Worm (Caenorhabditis elegans) whole organism, early embryonic: ENCODE results near the gene cpr-4.

Experiments
- aly-1 ChIP-seq: sonication (generic microtip); optimal IDR thresholded peaks from 2 replicates; lab custom pipeline; 2016; ENCODE audit warnings: missing genetic modification characterization, missing compliant biosample characterization
- ama-1 ChIP-seq: fragments of 150-350 bp; optimal IDR thresholded peaks from 2 replicates; lab custom pipeline; 2014
- ceh-13 ChIP-seq: fragments of 200-800 bp; sonication (Bioruptor generic); optimal IDR thresholded peaks from 2 replicates; lab custom pipeline; 2018; ENCODE audit warnings: mild to moderate bottlenecking, missing genetic modification characterization, missing compliant biosample characterization
- ceh-36 ChIP-seq: sonication (generic microtip); optimal IDR thresholded peaks from 2 replicates; lab custom pipeline; 2016; ENCODE audit warnings: missing genetic modification characterization, inconsistent platforms, missing compliant biosample characterization
- flt-1 ChIP-seq: fragments of 200-800 bp; sonication (Bioruptor generic); IDR thresholded peaks from 2 replicates; pipeline ENCODE4 v1.3.6; 2022; ENCODE audit warnings: missing genetic modification characterization, missing compliant biosample characterization
- hmg-4 ChIP-seq: fragments of 200-800 bp; sonication (Bioruptor generic); optimal IDR thresholded peaks from 2 replicates; lab custom pipeline; 2018; ENCODE audit warnings: mild to moderate bottlenecking, missing genetic modification characterization, missing compliant biosample characterization
- hnd-1 ChIP-seq: sonication (generic microtip); optimal IDR thresholded peaks from 2 replicates; lab custom pipeline; 2016; ENCODE audit warnings: missing genetic modification characterization, missing compliant biosample characterization
- pes-1 ChIP-seq: fragments of 200-800 bp; sonication (Bioruptor generic); IDR thresholded peaks from 2 replicates; pipeline ENCODE4 v1.3.6; 2022; ENCODE audit warnings: missing genetic modification reagents, missing genetic modification characterization, missing compliant biosample characterization
- scrt-1 ChIP-seq: fragments of 200-800 bp; sonication (Bioruptor generic); IDR thresholded peaks from 2 replicates; pipeline ENCODE4 v1.3.6; 2022; ENCODE audit warnings: missing genetic modification characterization, missing compliant biosample characterization
- sea-1 ChIP-seq: fragments of 200-800 bp; sonication (Bioruptor generic); conservative IDR thresholded peaks from 2 replicates; pipeline ENCODE4 v1.3.6; 2022; ENCODE audit warnings: missing genetic modification characterization, missing compliant biosample characterization
- tbx-11 ChIP-seq: fragments of 200-800 bp; sonication (Bioruptor generic); IDR thresholded peaks from 2 replicates; pipeline ENCODE4 v1.3.6; 2022; ENCODE audit warnings: missing genetic modification characterization, missing compliant biosample characterization
- tbx-37 ChIP-seq: fragments of 200-800 bp; sonication (Bioruptor generic); conservative IDR thresholded peaks from 2 replicates; pipeline ENCODE4 v1.3.6; 2022; ENCODE audit warnings: missing genetic modification reagents, missing genetic modification characterization, missing compliant biosample characterization
- tra-4 ChIP-seq: sonication (generic microtip); optimal IDR thresholded peaks from 2 replicates; lab custom pipeline; 2017; ENCODE audit warnings: missing genetic modification characterization, missing compliant biosample characterization

DNA sequence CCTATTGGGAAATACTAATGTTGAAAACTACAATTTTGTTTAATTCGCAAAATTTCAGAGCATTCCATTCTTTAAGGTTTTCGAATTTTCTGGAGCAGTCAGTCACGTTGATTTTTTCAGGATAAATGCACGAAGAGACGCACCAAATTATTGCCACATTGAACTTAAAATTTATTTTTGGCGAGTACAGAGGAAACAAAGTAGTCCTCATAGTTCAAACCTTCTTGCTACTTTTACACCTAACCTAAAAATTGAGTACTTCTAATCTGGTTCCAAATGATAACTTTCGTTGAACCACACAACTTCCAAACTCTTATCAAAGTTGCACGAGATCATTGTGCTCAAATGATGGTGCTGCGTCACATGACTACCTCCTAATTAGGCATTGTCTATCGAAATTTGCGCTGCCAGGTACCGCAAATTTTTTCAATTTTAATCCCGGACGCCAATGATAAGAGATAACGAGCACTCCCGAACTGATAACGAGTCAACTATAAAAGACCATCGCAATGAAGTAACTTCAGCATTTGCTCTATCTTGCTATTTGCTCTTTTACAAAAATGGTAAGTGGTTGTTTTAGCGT lies at the start of gene cpr-4:
- TF ChIP-seq hmg-4 (GFP tag; lab: Kevin White, UChicago) (no peak), scrt-1 (GFP tag; lab: Robert Waterston, UW) (no peak), hnd-1 (tag; lab: Kevin White, UChicago) (no peak), sea-1 (GFP tag; lab: Robert Waterston, UW) (no peak), ama-1 (lab: Kevin White, UChicago) (no peak), flt-1 (GFP tag; lab: Robert Waterston, UW) (no peak), aly-1 (tag; lab: Kevin White, UChicago) (no peak), pes-1 (GFP tag; lab: Robert Waterston, UW) (no peak), tra-4 (tag; lab: Kevin White, UChicago) (no peak), ceh-36 (tag; lab: Kevin White, UChicago) (no peak), tbx-37 (no peak), ceh-13 (GFP tag; lab: Kevin White, UChicago) (no peak), tbx-11 (GFP tag; lab: Robert Waterston, UW) (no peak)
